Fruit fly (Drosophila melanogaster) whole organism: ENCODE results near the gene nenya.

Experiments
- CG8478 ChIP-seq: fragments of >200 bp; optimal IDR thresholded peaks from 2 replicates; lab custom pipeline; 2018; ENCODE audit warnings: inconsistent platforms
- EcR ChIP-seq, 2 experiments: fragments of >200 bp; optimal IDR thresholded peaks; 2 replicates each; lab custom pipeline; 2017; ENCODE audit warnings: missing biosample characterization in 2 of 2, missing genetic modification characterization in 2 of 2, missing genetic modification reagents in 2 of 2
- pan ChIP-seq: fragments of >200 bp; optimal IDR thresholded peaks from 2 replicates; lab custom pipeline; 2017
- psq ChIP-seq: fragments of >200 bp; optimal IDR thresholded peaks from 2 replicates; lab custom pipeline; 2017

dm6 chr3R:27954533-27954932 is 26.6 kb upstream of the nenya start, which contains the start of gene Nep7:
- no peak for TF ChIP-seq CG8478 (lab: Kevin White, UChicago)
- TF ChIP-seq EcR (GFP tag; optimal IDR thresholded peaks at IDR 0.05; lab: Kevin White, UChicago) = no peak
- TF ChIP-seq pan (lab: Kevin White, UChicago) = no peak
- TF ChIP-seq psq (lab: Kevin White, UChicago) = no peak
